Worm (Caenorhabditis elegans) whole organism, dauer: ENCODE results near the gene plpp-1.1.

Experiments used
- unc-62 ChIP-seq: sonication (generic microtip); optimal IDR thresholded peaks from 2 replicates; lab custom pipeline; 2017; ENCODE audit warnings: missing biosample characterization, missing genetic modification reagents, missing genetic modification characterization

The plpp-1.1 gene

ce11 chrII:3920611-3921010 is 7.2 kb downstream of the plpp-1.1 start:
- TF ChIP-seq unc-62 (GFP tag; lab: Kevin White, UChicago): no peak

DNA sequence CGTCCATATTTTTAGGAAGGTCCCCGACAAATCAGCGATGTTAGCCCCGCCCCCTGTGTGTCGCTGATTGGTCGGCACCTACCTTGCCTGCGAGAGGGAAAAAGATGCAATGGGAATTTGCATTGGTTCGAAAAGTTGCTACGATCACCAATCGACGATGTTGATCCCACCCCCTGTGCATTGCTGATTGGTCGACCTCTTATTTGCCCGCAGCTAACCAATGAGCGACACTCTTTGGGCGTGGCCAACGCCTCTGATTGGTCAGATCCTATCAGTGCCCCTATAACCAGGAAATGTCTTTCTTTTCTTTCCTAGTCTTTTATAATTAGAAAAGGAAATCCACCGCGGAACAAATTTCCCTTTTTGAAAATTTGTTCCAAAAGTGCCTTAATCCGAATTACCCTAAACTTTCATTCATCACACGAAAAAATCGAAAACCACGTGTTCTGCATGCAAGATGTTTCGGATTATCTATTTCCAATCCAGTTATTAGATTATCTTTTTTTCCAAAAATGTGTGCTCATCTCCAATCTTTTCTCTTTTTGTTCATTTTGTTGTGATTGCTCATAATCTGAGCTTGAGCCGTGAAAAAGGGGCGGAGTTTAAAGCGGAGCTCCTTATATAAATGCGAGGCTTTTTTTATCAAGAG is 9.7 kb downstream of the plpp-1.1 start:
- no peak for TF ChIP-seq unc-62 (GFP tag; lab: Kevin White, UChicago)

ce11 chrII:3913673-3914072 is 14.1 kb downstream of the plpp-1.1 start:
- no peak for TF ChIP-seq unc-62 (GFP tag; lab: Kevin White, UChicago)

DNA sequence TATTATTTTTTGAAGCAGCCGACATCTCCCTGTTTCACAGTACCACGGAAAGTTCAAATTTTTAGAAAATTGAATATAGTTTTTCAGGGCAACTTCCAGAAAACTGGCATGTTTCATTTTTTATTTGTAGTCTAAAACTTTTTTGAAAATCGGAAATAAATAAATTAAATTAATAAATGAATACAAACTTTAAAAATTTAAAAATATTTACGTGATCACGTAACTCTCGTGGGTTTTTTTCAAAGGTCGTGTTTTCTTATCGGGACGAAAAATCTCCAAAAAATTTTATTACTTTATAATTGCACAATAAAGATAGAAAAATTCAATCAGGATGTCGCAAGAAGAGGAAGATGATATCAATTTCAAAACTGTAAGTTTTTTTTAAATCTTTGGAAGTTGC is 16.1 kb downstream of the plpp-1.1 start, which contains the start of gene F53C3.1:
Gene F53C3.1, plus strand, starts transcription at position 301 of the 400 bp plus-strand sequence.
- no peak for TF ChIP-seq unc-62 (GFP tag; lab: Kevin White, UChicago)

DNA sequence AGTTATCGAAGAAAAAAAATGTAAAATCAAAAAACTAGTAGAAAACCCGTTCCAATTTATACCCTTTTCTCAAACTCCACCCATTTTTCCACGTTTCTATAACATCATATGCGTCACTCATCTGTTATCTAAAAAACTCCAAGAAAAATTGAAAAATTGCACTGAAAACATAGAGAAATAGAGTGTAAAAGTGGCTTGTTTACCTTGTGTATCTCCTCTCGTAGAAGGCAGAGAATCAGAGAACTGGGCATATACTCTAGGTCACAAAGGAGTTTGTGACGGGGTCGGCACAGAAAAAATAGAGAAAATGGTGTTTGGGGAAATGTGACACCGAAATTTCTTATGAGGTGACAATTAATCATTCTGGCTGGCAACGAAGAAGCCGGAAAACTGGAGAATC is 16.5 kb downstream of the plpp-1.1 start:
- no peak for TF ChIP-seq unc-62 (GFP tag; lab: Kevin White, UChicago)

DNA sequence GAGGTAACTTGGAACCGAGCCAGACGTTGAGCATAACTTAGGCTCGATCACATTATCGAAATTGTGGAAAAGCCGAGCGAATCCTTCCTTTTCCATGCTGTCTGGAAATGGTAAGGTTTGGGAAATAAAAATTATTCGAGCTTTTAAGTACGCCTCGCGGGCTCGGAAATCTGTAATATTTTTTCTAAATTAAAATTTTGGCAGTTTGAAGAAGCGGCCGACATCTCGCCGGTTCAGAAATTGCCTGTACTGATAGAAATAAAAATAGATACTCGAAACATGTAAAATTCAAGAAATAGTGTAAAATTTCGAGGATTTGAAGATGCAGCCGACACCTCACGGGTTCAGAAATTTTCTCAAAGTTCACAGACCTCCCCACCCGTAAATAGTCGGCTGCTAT is 17.1 kb downstream of the plpp-1.1 start, which contains the start of gene bcmo-2:
Gene bcmo-2, minus strand, starts transcription at position 101 of the 400 bp plus-strand sequence.
- TF ChIP-seq unc-62 (GFP tag; lab: Kevin White, UChicago): no peak

ce11 chrII:3909301-3909700 is 18.5 kb downstream of the plpp-1.1 start:
- no peak for TF ChIP-seq unc-62 (GFP tag; lab: Kevin White, UChicago)

DNA sequence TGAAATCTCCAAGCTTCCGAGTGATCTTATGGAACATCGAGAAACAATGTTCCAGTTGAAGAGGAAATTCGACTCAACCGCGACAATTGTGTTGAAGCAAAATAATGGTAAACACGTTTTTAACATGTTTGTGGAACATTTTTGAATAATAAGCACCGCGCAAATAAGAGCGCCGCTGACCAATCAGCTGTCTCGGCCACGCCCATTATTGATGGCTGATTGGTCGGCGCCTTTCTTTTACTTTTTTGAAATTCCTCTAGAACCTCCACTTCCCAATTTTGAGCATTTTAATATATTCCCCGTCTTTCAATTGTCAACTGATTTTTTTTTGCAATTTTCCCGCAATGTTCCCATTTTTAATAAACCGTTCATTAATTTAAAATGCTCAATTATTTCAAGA is 19.7 kb downstream of the plpp-1.1 start:
- no peak for TF ChIP-seq unc-62 (GFP tag; lab: Kevin White, UChicago)

DNA sequence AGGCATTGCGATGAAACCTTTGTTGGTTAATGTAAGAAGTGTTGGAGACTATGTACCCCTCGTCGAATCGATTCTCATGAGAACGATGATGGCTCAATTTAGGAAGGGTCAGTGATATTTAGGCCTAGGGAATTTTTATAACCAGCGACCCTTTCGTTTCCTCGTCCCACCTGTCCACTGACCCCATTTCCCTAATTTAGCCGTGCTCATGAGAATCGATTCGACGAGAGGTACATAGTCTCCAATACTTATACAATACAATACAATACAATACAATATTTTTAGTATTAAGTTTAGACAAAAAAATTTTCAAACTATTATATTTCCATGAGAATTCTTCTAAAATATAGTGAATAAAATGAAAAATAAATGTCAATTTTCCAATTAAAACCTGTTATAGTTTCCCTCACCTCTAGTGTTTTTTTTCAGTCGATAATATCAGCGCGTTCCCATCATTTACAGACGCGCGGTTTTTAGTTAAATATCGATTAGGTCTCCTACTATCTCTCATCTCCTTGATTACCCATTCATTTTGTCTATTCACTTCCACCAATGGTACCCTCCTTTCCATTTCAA is 21.1 kb downstream of the plpp-1.1 start, which contains the start of the genes F53C3.11 and fbxb-103:
Gene F53C3.11, minus strand, starts transcription at position 101 of the 576 bp plus-strand sequence.
Gene fbxb-103, plus strand, starts transcription at position 526 of the 576 bp plus-strand sequence.
- TF ChIP-seq unc-62 (GFP tag; lab: Kevin White, UChicago): no peak

DNA sequence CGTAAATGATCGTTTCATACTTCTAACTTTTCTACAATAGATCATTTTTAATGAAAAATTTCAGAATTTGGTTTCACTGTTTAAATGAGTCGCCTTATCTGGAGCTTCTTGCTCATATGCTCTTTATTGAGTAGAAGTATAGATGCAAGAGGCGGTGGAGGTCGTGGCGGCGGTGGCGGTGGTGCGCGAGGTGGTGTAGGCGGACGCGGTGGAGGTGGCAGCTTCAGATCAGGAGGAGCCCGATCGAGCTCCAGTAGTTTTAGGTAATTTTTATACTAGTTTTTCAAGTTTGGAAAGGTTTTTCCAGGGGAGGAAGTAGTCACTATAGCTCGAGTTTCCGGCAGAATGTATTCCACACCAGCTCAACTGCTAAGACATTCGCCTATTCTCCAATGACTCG is 25.0 kb downstream of the plpp-1.1 start, which contains the start of gene F53C3.3:
Gene F53C3.3, plus strand, starts transcription at position 59 of the 400 bp plus-strand sequence.
- TF ChIP-seq unc-62 (GFP tag; lab: Kevin White, UChicago): no peak

ce11 chrII:3901108-3901507 is 26.7 kb downstream of the plpp-1.1 start, which contains the start of gene F53C3.4:
Gene F53C3.4, plus strand, starts transcription at chrII:3901408.
- no peak for TF ChIP-seq unc-62 (GFP tag; lab: Kevin White, UChicago)

DNA sequence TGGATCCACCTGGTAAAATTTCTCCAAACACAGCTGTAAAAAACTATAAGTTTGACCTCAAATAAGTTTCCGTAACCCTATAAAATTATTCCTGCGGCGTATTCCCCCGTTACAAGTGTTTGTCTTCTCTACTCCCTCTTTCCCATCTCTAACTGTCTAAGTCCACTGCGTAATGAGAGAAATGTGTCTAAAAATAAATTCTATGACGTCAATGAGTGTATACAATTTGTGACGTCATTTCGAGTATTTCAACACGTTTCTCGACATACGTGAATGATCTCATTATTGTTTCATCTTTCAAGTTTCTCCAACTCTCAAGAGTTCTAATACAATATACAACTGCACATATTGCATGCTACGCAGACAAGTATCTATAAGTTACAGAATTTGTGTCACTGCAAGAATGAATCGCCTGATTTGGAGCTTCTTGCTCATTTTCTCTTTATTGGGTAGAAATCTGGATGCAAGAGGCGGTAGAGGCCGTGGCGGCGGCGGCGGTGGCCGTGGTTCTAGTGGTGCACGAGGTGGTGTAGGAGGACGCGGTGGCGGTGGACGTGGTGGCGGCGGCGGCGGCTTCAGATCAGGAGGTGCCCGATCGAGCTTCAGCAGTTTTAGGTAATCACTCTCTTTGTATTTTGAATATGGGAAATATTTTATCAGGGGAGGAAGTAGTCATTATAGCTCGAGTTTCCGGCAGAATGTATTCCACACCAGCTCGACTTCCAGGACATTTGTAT is 29.9 kb downstream of the plpp-1.1 start, which contains the start of gene F53C3.6:
Gene F53C3.6, plus strand, starts transcription at position 385 of the 737 bp plus-strand sequence.
- no peak for TF ChIP-seq unc-62 (GFP tag; lab: Kevin White, UChicago)

- TF ChIP-seq unc-62 (GFP tag; lab: Kevin White, UChicago): no peak
Observed at ce11 chrII:3896920-3897319, 30.9 kb downstream of the plpp-1.1 start.

DNA sequence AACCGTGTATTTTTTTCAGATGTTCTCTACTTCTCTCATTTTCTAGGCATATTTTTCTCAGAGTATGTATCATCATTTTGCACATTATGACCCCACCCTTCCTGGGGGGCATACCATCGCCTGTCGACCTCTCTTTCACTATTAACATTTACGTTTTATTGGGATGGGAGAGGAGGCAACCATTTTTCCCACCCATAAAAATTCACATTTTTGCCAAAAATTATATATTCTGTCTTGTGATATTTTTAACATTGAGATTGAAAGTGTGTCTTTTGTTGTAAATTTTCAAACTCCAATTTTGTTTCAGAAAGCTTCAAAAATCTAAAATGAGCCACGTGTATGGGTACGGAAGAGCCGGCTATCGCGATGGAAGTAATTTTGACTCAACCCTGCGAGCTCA is 33.0 kb downstream of the plpp-1.1 start, which contains the start of gene F53C3.7:
Gene F53C3.7, plus strand, starts transcription at position 301 of the 400 bp plus-strand sequence.
- TF ChIP-seq unc-62 (GFP tag; lab: Kevin White, UChicago): no peak

- TF ChIP-seq unc-62 (GFP tag; lab: Kevin White, UChicago): no peak
Observed at ce11 chrII:3893911-3894310, 33.9 kb downstream of the plpp-1.1 start.

- no peak for TF ChIP-seq unc-62 (GFP tag; lab: Kevin White, UChicago)
Observed at ce11 chrII:3891124-3891523, 36.7 kb downstream of the plpp-1.1 start, which contains the start of gene F53C3.8. Gene F53C3.8, plus strand, starts transcription at chrII:3891424.
